Fruit fly (Drosophila melanogaster) whole organism, embryonic: Measurements from ENCODE around the gene Exd2.

ENCODE experiments used
- Blimp-1 ChIP-seq: fragments of 200-800 bp; sonication (Bioruptor generic); optimal IDR thresholded peaks from 3 replicates; lab custom pipeline; 2018; ENCODE audit warnings: missing biosample characterization, missing genetic modification characterization, mild to moderate bottlenecking, moderate library complexity, missing genetic modification reagents
- Bteb2 ChIP-seq: fragments of 200-800 bp; sonication (Bioruptor generic); optimal IDR thresholded peaks from 2 replicates; lab custom pipeline; 2016; ENCODE audit warnings: missing biosample characterization, missing genetic modification characterization
- CG10209 ChIP-seq: fragments of 200-800 bp; sonication (Bioruptor generic); optimal IDR thresholded peaks from 3 replicates; lab custom pipeline; 2017; ENCODE audit warnings: missing biosample characterization, mild to moderate bottlenecking, missing genetic modification characterization, missing genetic modification reagents
- CG1024 ChIP-seq: fragments of 200-800 bp; sonication (Bioruptor generic); IDR thresholded peaks from 2 replicates; pipeline ENCODE4 v1.3.6; 2022; ENCODE audit warnings: missing biosample characterization, missing genetic modification characterization
- CG10366 ChIP-seq: fragments of 200-800 bp; sonication (Bioruptor generic); IDR thresholded peaks from 2 replicates; pipeline ENCODE4 v1.3.6; 2022; ENCODE audit warnings: missing biosample characterization, missing genetic modification characterization
- CG10462 ChIP-seq: fragments of 200-800 bp; sonication (Bioruptor generic); optimal IDR thresholded peaks from 2 replicates; lab custom pipeline; 2016; ENCODE audit warnings: missing biosample characterization, missing genetic modification characterization
- CG11398 ChIP-seq: fragments of 200-800 bp; sonication (Bioruptor generic); optimal IDR thresholded peaks from 2 replicates; lab custom pipeline; 2016; ENCODE audit warnings: missing biosample characterization, missing genetic modification characterization
- CG12219 ChIP-seq: fragments of 200-800 bp; sonication (Bioruptor generic); optimal IDR thresholded peaks from 3 replicates; lab custom pipeline; 2018; ENCODE audit warnings: missing biosample characterization, mild to moderate bottlenecking, missing genetic modification characterization
- CG1233 ChIP-seq: fragments of 200-800 bp; sonication (Bioruptor generic); optimal IDR thresholded peaks from 4 replicates; lab custom pipeline; 2018; ENCODE audit warnings: missing biosample characterization, mild to moderate bottlenecking, missing genetic modification characterization
- CG14965 ChIP-seq: fragments of 200-800 bp; sonication (Bioruptor generic); optimal IDR thresholded peaks from 2 replicates; lab custom pipeline; 2016; ENCODE audit warnings: missing biosample characterization, missing genetic modification characterization, borderline replicate concordance
- CG15011 ChIP-seq: fragments of 200-800 bp; sonication (Bioruptor generic); optimal IDR thresholded peaks from 3 replicates; lab custom pipeline; 2018; ENCODE audit warnings: missing biosample characterization, mild to moderate bottlenecking, missing genetic modification characterization
- CG1602 ChIP-seq: fragments of 200-800 bp; sonication (Bioruptor generic); optimal IDR thresholded peaks from 3 replicates; lab custom pipeline; 2016; ENCODE audit warnings: missing biosample characterization, missing genetic modification characterization
- CG17361 ChIP-seq: fragments of 200-800 bp; sonication (Bioruptor generic); IDR thresholded peaks from 3 replicates; pipeline ENCODE4 v1.3.6; 2022; ENCODE audit warnings: missing biosample characterization, missing genetic modification characterization
- CG18262 ChIP-seq: fragments of 200-800 bp; optimal IDR thresholded peaks from 3 replicates; lab custom pipeline; 2019; ENCODE audit warnings: missing biosample characterization, mild to moderate bottlenecking, missing genetic modification characterization, moderate library complexity
- CG1832 ChIP-seq: fragments of 200-800 bp; sonication (Bioruptor generic); optimal IDR thresholded peaks from 2 replicates; lab custom pipeline; 2017; ENCODE audit warnings: missing biosample characterization, mild to moderate bottlenecking, missing genetic modification characterization, inconsistent platforms
- CG2116 ChIP-seq: fragments of 200-800 bp; sonication (Bioruptor generic); optimal IDR thresholded peaks from 3 replicates; lab custom pipeline; 2018; ENCODE audit warnings: missing biosample characterization, mild to moderate bottlenecking, missing genetic modification characterization
- CG3995 ChIP-seq: fragments of 200-800 bp; sonication (Bioruptor generic); optimal IDR thresholded peaks from 3 replicates; lab custom pipeline; 2016; ENCODE audit warnings: missing biosample characterization, missing genetic modification characterization
- CG5953 ChIP-seq: fragments of 200-800 bp; sonication (Bioruptor generic); IDR thresholded peaks from 2 replicates; pipeline ENCODE4 v1.3.6; 2022; ENCODE audit warnings: missing biosample characterization, missing genetic modification characterization
- CG6254 ChIP-seq: fragments of 200-800 bp; sonication (Bioruptor generic); optimal IDR thresholded peaks from 3 replicates; lab custom pipeline; 2017; ENCODE audit warnings: mild to moderate bottlenecking, missing biosample characterization, missing genetic modification reagents, missing genetic modification characterization
- CG6654 ChIP-seq: fragments of 200-800 bp; sonication (Bioruptor generic); optimal IDR thresholded peaks from 2 replicates; lab custom pipeline; 2017; ENCODE audit warnings: missing biosample characterization, mild to moderate bottlenecking, missing genetic modification characterization
- CG6791 ChIP-seq: fragments of 200-800 bp; sonication (Bioruptor generic); IDR thresholded peaks from 3 replicates; pipeline ENCODE4 v1.3.6; 2022; ENCODE audit warnings: missing biosample characterization, missing genetic modification characterization; ENCODE audit not compliant: partially characterized antibody
- CG8359 ChIP-seq: fragments of 200-800 bp; sonication (Bioruptor generic); optimal IDR thresholded peaks from 2 replicates; lab custom pipeline; 2017; ENCODE audit warnings: missing biosample characterization, mild to moderate bottlenecking, missing genetic modification characterization, borderline replicate concordance
- Dip3 ChIP-seq: fragments of 200-800 bp; sonication (Bioruptor generic); optimal IDR thresholded peaks from 3 replicates; lab custom pipeline; 2016; ENCODE audit warnings: missing biosample characterization, missing genetic modification characterization
- Ets97D ChIP-seq: fragments of 200-800 bp; sonication (Bioruptor generic); optimal IDR thresholded peaks from 3 replicates; lab custom pipeline; 2016; ENCODE audit warnings: missing biosample characterization, missing genetic modification characterization
- H15 ChIP-seq: fragments of 200-800 bp; sonication (Bioruptor generic); IDR thresholded peaks from 3 replicates; pipeline ENCODE4 v1.3.6; 2022; ENCODE audit warnings: missing biosample characterization, missing genetic modification characterization
- HLH4C ChIP-seq: fragments of 200-800 bp; sonication (Bioruptor generic); IDR thresholded peaks from 3 replicates; pipeline ENCODE4 v1.3.6; 2022; ENCODE audit warnings: missing biosample characterization, missing genetic modification characterization; ENCODE audit not compliant: partially characterized antibody
- Kr ChIP-seq: fragments of 200-800 bp; sonication (Bioruptor generic); optimal IDR thresholded peaks from 2 replicates; lab custom pipeline; 2017; ENCODE audit warnings: missing biosample characterization, mild to moderate bottlenecking, missing genetic modification characterization
- Mrtf ChIP-seq: fragments of 200-800 bp; sonication (Bioruptor generic); IDR thresholded peaks from 3 replicates; pipeline ENCODE4 v1.3.6; 2022; ENCODE audit warnings: missing biosample characterization, missing genetic modification characterization
- NFAT ChIP-seq: fragments of 200-800 bp; sonication (Bioruptor generic); IDR thresholded peaks from 2 replicates; pipeline ENCODE4 v1.3.6; 2022; ENCODE audit warnings: missing biosample characterization, missing genetic modification characterization
- Rfx ChIP-seq: fragments of 200-800 bp; sonication (Bioruptor generic); IDR thresholded peaks from 2 replicates; pipeline ENCODE4 v1.3.6; 2022; ENCODE audit warnings: missing biosample characterization, missing genetic modification characterization
- Rx ChIP-seq: fragments of 200-800 bp; sonication (Bioruptor generic); IDR thresholded peaks from 2 replicates; pipeline ENCODE4 v1.3.6; 2022; ENCODE audit warnings: missing biosample characterization, missing genetic modification characterization
- Scr ChIP-seq: fragments of 200-800 bp; sonication (Bioruptor generic); IDR thresholded peaks from 2 replicates; pipeline ENCODE4 v1.3.6; 2022; ENCODE audit warnings: missing biosample characterization, missing genetic modification characterization; ENCODE audit not compliant: partially characterized antibody
- Sry-β ChIP-seq: fragments of 200-800 bp; sonication (Bioruptor generic); optimal IDR thresholded peaks from 2 replicates; lab custom pipeline; 2018; ENCODE audit warnings: missing biosample characterization, mild to moderate bottlenecking, missing genetic modification characterization, moderate library complexity
- TFAM ChIP-seq: fragments of 200-800 bp; sonication (Bioruptor generic); optimal IDR thresholded peaks from 2 replicates; lab custom pipeline; 2017; ENCODE audit warnings: missing biosample characterization, missing genetic modification characterization, inconsistent platforms
- Taf1 ChIP-seq: fragments of 200-800 bp; sonication (Bioruptor generic); IDR thresholded peaks from 2 replicates; pipeline ENCODE4 v1.3.6; 2022; ENCODE audit warnings: missing biosample characterization, missing genetic modification characterization
- crp ChIP-seq, 2 experiments: fragments of 200-800 bp; sonication (Bioruptor generic); optimal IDR thresholded peaks; 2 replicates in 1 of 2; 3 replicates in 1 of 2; lab custom pipeline; 2017; ENCODE audit warnings: missing biosample characterization in 2 of 2, missing genetic modification characterization in 2 of 2, mild to moderate bottlenecking in 1 of 2, moderate library complexity in 1 of 2
- dm ChIP-seq: fragments of 200-800 bp; sonication (Bioruptor generic); optimal IDR thresholded peaks from 3 replicates; lab custom pipeline; 2016; ENCODE audit warnings: missing biosample characterization, missing genetic modification characterization
- gem ChIP-seq: fragments of 200-800 bp; sonication (Bioruptor generic); optimal IDR thresholded peaks from 2 replicates; lab custom pipeline; 2019; ENCODE audit warnings: missing biosample characterization, mild to moderate bottlenecking, missing genetic modification characterization, moderate library complexity
- gsb ChIP-seq: fragments of 200-800 bp; sonication (Bioruptor generic); IDR thresholded peaks from 2 replicates; pipeline ENCODE4 v1.3.6; 2022; ENCODE audit warnings: missing biosample characterization, missing genetic modification characterization
- ham ChIP-seq: fragments of 200-800 bp; sonication (Bioruptor generic); IDR thresholded peaks from 2 replicates; pipeline ENCODE4 v1.3.6; 2022; ENCODE audit warnings: missing biosample characterization, missing genetic modification characterization
- insv ChIP-seq, 2 experiments: fragments of 200-800 bp; sonication (Bioruptor generic); optimal IDR thresholded peaks; 3 replicates each; lab custom pipeline; 2016 to 2018; ENCODE audit warnings: missing biosample characterization in 2 of 2, missing genetic modification characterization in 2 of 2
- lbe ChIP-seq: fragments of 200-800 bp; sonication (Bioruptor generic); optimal IDR thresholded peaks from 2 replicates; lab custom pipeline; 2016; ENCODE audit warnings: missing biosample characterization, mild to moderate bottlenecking, missing genetic modification characterization
- org-1 ChIP-seq: fragments of 200-800 bp; sonication (Bioruptor generic); optimal IDR thresholded peaks from 2 replicates; lab custom pipeline; 2017; ENCODE audit warnings: missing biosample characterization, missing genetic modification characterization
- ranshi ChIP-seq: fragments of 200-800 bp; sonication (Bioruptor generic); IDR thresholded peaks from 2 replicates; pipeline ENCODE4 v1.3.6; 2022; ENCODE audit warnings: missing biosample characterization, missing genetic modification characterization
- ro ChIP-seq: fragments of 200-800 bp; sonication (Bioruptor generic); IDR thresholded peaks from 2 replicates; pipeline ENCODE4 v1.3.6; 2022; ENCODE audit warnings: missing biosample characterization, missing genetic modification characterization
- slbo ChIP-seq: fragments of 200-800 bp; sonication (Bioruptor generic); IDR thresholded peaks from 2 replicates; pipeline ENCODE4 v1.3.6; 2022; ENCODE audit warnings: missing biosample characterization, missing genetic modification characterization
- slou ChIP-seq: fragments of 200-800 bp; sonication (Bioruptor generic); optimal IDR thresholded peaks from 3 replicates; lab custom pipeline; 2016; ENCODE audit warnings: missing biosample characterization, missing genetic modification characterization
- ssp ChIP-seq: fragments of 200-800 bp; sonication (Bioruptor generic); IDR thresholded peaks from 2 replicates; pipeline ENCODE4 v1.3.6; 2022; ENCODE audit warnings: missing biosample characterization, missing genetic modification characterization
- trh ChIP-seq: fragments of 200-800 bp; sonication (Bioruptor generic); optimal IDR thresholded peaks from 2 replicates; lab custom pipeline; 2016; ENCODE audit warnings: missing biosample characterization, missing genetic modification characterization
- zen ChIP-seq: fragments of 200-800 bp; sonication (Bioruptor generic); optimal IDR thresholded peaks from 3 replicates; lab custom pipeline; 2018; ENCODE audit warnings: missing biosample characterization, mild to moderate bottlenecking, missing genetic modification characterization, moderate library complexity

Gene Exd2

DNA sequence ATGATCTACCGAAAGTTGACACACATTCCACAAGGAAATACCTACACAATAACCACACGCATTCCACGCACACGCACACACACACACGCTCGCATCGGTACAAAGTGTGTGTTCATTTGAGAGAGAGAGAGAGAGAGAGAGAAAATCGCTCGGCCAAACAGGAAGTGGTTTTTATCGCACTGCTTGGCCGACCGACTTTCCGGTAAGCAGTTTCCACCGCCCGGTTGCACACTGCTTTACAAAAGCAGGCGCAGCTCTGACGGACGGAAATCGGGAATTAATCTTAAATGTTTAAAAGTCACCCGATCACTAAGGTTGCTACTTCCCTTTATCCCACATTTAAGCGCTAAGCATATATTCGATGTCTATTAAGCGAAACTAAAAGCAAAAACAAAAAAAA lies 42.7 kb downstream of the Exd2 start (continued):
- peak; percentile 72 for TF ChIP-seq CG10209
- peak; percentile 92 for TF ChIP-seq zen
- TF ChIP-seq Rx (GFP tag; lab: Robert Waterston, UW): peak; percentile 74
- 0 out of 2 replicates have a peak, but pooled peaks have one; percentile 37 for TF ChIP-seq ro (GFP tag; lab: Robert Waterston, UW)
- TF ChIP-seq CG12219 (GFP tag; lab: Kevin White, UChicago): peak; percentile 63
- peak; percentile 48 for TF ChIP-seq gem (tag; lab: Kevin White, UChicago)
- TF ChIP-seq CG10462 (GFP tag; lab: Kevin White, UChicago): peak; percentile 30
- peak; percentile 50 for TF ChIP-seq dm (GFP tag; lab: Kevin White, UChicago)
- peak; percentile 40; the same call in 1 of the 2 replicates for TF ChIP-seq CG5953
- peak; percentile 78 for TF ChIP-seq CG8359 (GFP tag; lab: Kevin White, UChicago)
- no peak; the same call in 1 of the 2 replicates for TF ChIP-seq Rfx
- TF ChIP-seq ssp (GFP tag; lab: Robert Waterston, UW): peak; percentile 45; the same call in 1 of the 2 replicates
- no peak for TF ChIP-seq CG18262 (tag; lab: Kevin White, UChicago)
- no peak for TF ChIP-seq Bteb2 (GFP tag; lab: Kevin White, UChicago)
- TF ChIP-seq CG1602: peak; percentile 16
- peak; percentile 33 for TF ChIP-seq Sry-β (GFP tag; lab: Kevin White, UChicago)
- 0 out of 2 replicates have a peak, but pooled peaks have one; percentile 40 for TF ChIP-seq gsb (GFP tag; lab: Robert Waterston, UW)
- peak; percentile 26; the same call in 1 of the 2 replicates for TF ChIP-seq NFAT (GFP tag; lab: Robert Waterston, UW)
- TF ChIP-seq CG14965 (GFP tag; lab: Kevin White, UChicago): peak; percentile 1
- TF ChIP-seq CG6791 (GFP tag; lab: Robert Waterston, UW): 0 out of 3 replicates have a peak, but pooled peaks have one; percentile 19
- TF ChIP-seq CG15011 (GFP tag; lab: Kevin White, UChicago): peak; percentile 42
- peak; percentile 60 for TF ChIP-seq trh (GFP tag; lab: Kevin White, UChicago)
- peak; percentile 62; the same call in 2 of the 3 replicates for TF ChIP-seq Mrtf (GFP tag; lab: Robert Waterston, UW)
- peak; percentile 86 for TF ChIP-seq Kr (GFP tag; lab: Kevin White, UChicago)
- peak; percentile 79 for TF ChIP-seq H15 (GFP tag; lab: Robert Waterston, UW)
- TF ChIP-seq ranshi (GFP tag; lab: Robert Waterston, UW): 0 out of 2 replicates have a peak, but pooled peaks have one; percentile 61
- TF ChIP-seq CG17361 (GFP tag; lab: Robert Waterston, UW): no peak; the same call in 2 of the 3 replicates
- TF ChIP-seq slbo (GFP tag; lab: Robert Waterston, UW): peak; percentile 38; the same call in 1 of the 2 replicates
- TF ChIP-seq TFAM: peak; percentile 52
- no peak for TF ChIP-seq Blimp-1 (GFP tag; lab: Kevin White, UChicago)
- TF ChIP-seq CG6654: peak; percentile 57
- no peak for TF ChIP-seq crp (GFP tag; optimal IDR thresholded peaks at IDR 0.05; lab: Kevin White, UChicago)
- TF ChIP-seq CG3995 (GFP tag; lab: Kevin White, UChicago): no peak
- no peak for TF ChIP-seq Dip3
- TF ChIP-seq CG6254 (GFP tag; lab: Kevin White, UChicago): peak; percentile 74
- peak; percentile 88 for TF ChIP-seq CG1233 (GFP tag; lab: Kevin White, UChicago)
- TF ChIP-seq lbe (GFP tag; lab: Kevin White, UChicago): no peak
- TF ChIP-seq insv (GFP tag; optimal IDR thresholded peaks at IDR 0.05; lab: Kevin White, UChicago): peak in 1 of 2 experiments; percentile 57
- peak; percentile 55; the same call in 1 of the 2 replicates for TF ChIP-seq CG1024
- no peak for TF ChIP-seq ham (GFP tag; lab: Robert Waterston, UW)
- peak; percentile 27 for TF ChIP-seq CG1832 (GFP tag; lab: Kevin White, UChicago)
- peak; percentile 42 for TF ChIP-seq CG10366
- no peak for TF ChIP-seq Taf1 (GFP tag; lab: Robert Waterston, UW)
- peak; percentile 98 for TF ChIP-seq Ets97D (GFP tag; lab: Kevin White, UChicago)
- TF ChIP-seq org-1 (GFP tag; lab: Kevin White, UChicago): peak; percentile 33
- no peak for TF ChIP-seq HLH4C
- TF ChIP-seq slou (GFP tag; lab: Kevin White, UChicago): peak; percentile 36
- TF ChIP-seq CG11398 (GFP tag; lab: Kevin White, UChicago): peak; percentile 60
- TF ChIP-seq Scr (GFP tag; lab: Robert Waterston, UW): no peak
- TF ChIP-seq CG2116 (GFP tag; lab: Kevin White, UChicago): peak; percentile 51
